Worm (Caenorhabditis elegans) whole organism, L4/young adult: ENCODE data around the gene C01F1.5.

Source experiments
- W03F9.2 ChIP-seq: fragments of 150-350 bp; optimal IDR thresholded peaks from 2 replicates; lab custom pipeline; 2014; ENCODE audit warnings: missing biosample characterization, missing genetic modification characterization
- dao-5 ChIP-seq: sonication (generic microtip); optimal IDR thresholded peaks from 2 replicates; lab custom pipeline; 2016; ENCODE audit warnings: missing genotype, missing genetic modification characterization, moderate library complexity, missing compliant biosample characterization
- him-1 ChIP-seq: sonication (generic microtip); optimal IDR thresholded peaks from 2 replicates; lab custom pipeline; 2016; ENCODE audit warnings: missing genotype, missing genetic modification reagents, missing genetic modification characterization, missing compliant biosample characterization

- no peak for TF ChIP-seq dao-5 (tag; lab: Kevin White, UChicago)
- TF ChIP-seq him-1: no peak
- TF ChIP-seq W03F9.2 (tag; lab: Kevin White, UChicago): no peak
Measured at ce11 chrII:4326420-4326819, 44.8 kb upstream of the C01F1.5 start, which contains the start of gene pfd-2.
